Worm (Caenorhabditis elegans): ENCODE results near the gene F44G4.6.

DNA sequence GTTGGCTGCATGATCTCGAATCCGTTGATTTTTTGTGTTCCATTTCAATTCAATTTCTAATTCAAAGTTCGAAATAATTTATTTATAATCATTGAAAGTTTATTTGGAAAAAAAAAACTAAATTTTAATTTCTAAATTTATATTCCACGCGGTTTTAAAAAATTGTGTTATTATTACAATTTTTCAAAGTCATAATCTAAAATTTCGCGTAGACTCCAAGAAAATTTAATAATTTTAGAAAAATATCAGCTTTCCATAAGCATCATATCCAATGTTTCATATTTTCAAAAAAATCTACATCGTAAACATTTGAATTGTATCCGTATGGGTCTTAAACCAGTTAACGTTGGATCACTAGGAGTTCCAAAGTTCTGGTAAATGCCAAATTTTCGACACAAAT is 1.3 kb downstream of the F44G4.6 start, which contains the start of gene F44G4.5:
- TF ChIP-seq hnd-1 (tag; optimal IDR thresholded peaks at IDR 0.05) (no peak), tbx-11 (GFP tag; IDR thresholded peaks at IDR 0.05) (no peak), ama-1 (optimal IDR thresholded peaks at IDR 0.05) (no peak), hmg-4 (GFP tag; optimal IDR thresholded peaks at IDR 0.05) (no peak), pes-1 (GFP tag; IDR thresholded peaks at IDR 0.05) (no peak), tbx-37 (GFP tag; conservative IDR thresholded peaks at IDR 0.05) (no peak), hmbx-1 (tag; optimal IDR thresholded peaks at IDR 0.05) (no peak), ets-7 (tag; optimal IDR thresholded peaks at IDR 0.05) (no peak), F13C5.2 (tag; optimal IDR thresholded peaks at IDR 0.05) (no peak), ceh-13 (GFP tag; optimal IDR thresholded peaks at IDR 0.05) (no peak)
